Worm (Caenorhabditis elegans) whole organism, young adult: ENCODE results near the gene vkmt-1.

Source experiments
- C06A6.2 ChIP-seq: fragments of 200-800 bp; sonication (Bioruptor generic); conservative IDR thresholded peaks from 2 replicates; pipeline ENCODE4 v1.3.6; 2022; ENCODE audit warnings: missing genetic modification characterization, missing compliant biosample characterization
- F22D6.2 ChIP-seq: sonication (generic microtip); optimal IDR thresholded peaks from 2 replicates; lab custom pipeline; 2016; ENCODE audit warnings: mild to moderate bottlenecking, missing genetic modification characterization, missing compliant biosample characterization
- F23B12.7 ChIP-seq: sonication (generic microtip); optimal IDR thresholded peaks from 2 replicates; lab custom pipeline; 2017; ENCODE audit warnings: missing genetic modification characterization, mild to moderate bottlenecking, missing compliant biosample characterization, antibody characterized with exemption, moderate library complexity; ENCODE audit not compliant: insufficient read depth
- F33H1.4 ChIP-seq: fragments of 200-800 bp; sonication (Bioruptor generic); IDR thresholded peaks from 2 replicates; pipeline ENCODE4 v1.3.6; 2022; ENCODE audit warnings: missing genetic modification reagents, missing genetic modification characterization, missing compliant biosample characterization
- F49E8.2 ChIP-seq: sonication (generic microtip); optimal IDR thresholded peaks from 3 replicates; lab custom pipeline; 2017; ENCODE audit warnings: missing genetic modification characterization, mild to moderate bottlenecking, missing compliant biosample characterization, antibody characterized with exemption, moderate library complexity; ENCODE audit not compliant: insufficient read depth
- K11D2.4 ChIP-seq: fragments of 200-800 bp; sonication (Bioruptor generic); IDR thresholded peaks from 2 replicates; pipeline ENCODE4 v1.3.6; 2022; ENCODE audit warnings: missing genetic modification reagents, missing genetic modification characterization, missing compliant biosample characterization
- ama-1 ChIP-seq, 3 experiments: fragments of 150-350 bp in 1 of 3; sonication (generic microtip) in 2 of 3; optimal IDR thresholded peaks; 2 replicates each; lab custom pipeline; 2014 to 2018; ENCODE audit warnings: missing biosample characterization in 2 of 3, missing genetic modification characterization in 2 of 3, missing genetic modification reagents in 2 of 3
- athp-1 ChIP-seq: sonication (generic microtip); optimal IDR thresholded peaks from 2 replicates; lab custom pipeline; 2017; ENCODE audit warnings: mild to moderate bottlenecking, missing genetic modification characterization, missing compliant biosample characterization
- attf-3 ChIP-seq: fragments of 200-800 bp; sonication (Bioruptor generic); conservative IDR thresholded peaks from 2 replicates; pipeline ENCODE4 v1.3.6; 2022; ENCODE audit warnings: missing genetic modification reagents, missing genetic modification characterization, missing compliant biosample characterization
- attf-5 ChIP-seq: fragments of 200-800 bp; sonication (Bioruptor generic); optimal IDR thresholded peaks from 2 replicates; lab custom pipeline; 2018; ENCODE audit warnings: mild to moderate bottlenecking, missing genetic modification characterization, missing compliant biosample characterization
- ccch-3 ChIP-seq: fragments of 200-800 bp; sonication (Bioruptor generic); optimal IDR thresholded peaks from 2 replicates; lab custom pipeline; 2018; ENCODE audit warnings: mild to moderate bottlenecking, missing genetic modification characterization, missing compliant biosample characterization
- cebp-1 ChIP-seq, 2 experiments: fragments of 200-800 bp in 1 of 2; sonication (Bioruptor generic) in 1 of 2; sonication (generic microtip) in 1 of 2; IDR thresholded peaks in 1 of 2; optimal IDR thresholded peaks in 1 of 2; 2 replicates each; pipeline versions ENCODE4 v1.3.6 to Lab custom; 2017 to 2022; ENCODE audit warnings: missing compliant biosample characterization in 2 of 2, missing genetic modification characterization in 2 of 2, mild to moderate bottlenecking in 1 of 2, missing genetic modification reagents in 1 of 2, moderate library complexity in 1 of 2
- ceh-27 ChIP-seq: fragments of 200-800 bp; sonication (Bioruptor generic); optimal IDR thresholded peaks from 2 replicates; lab custom pipeline; 2018; ENCODE audit warnings: mild to moderate bottlenecking, missing genetic modification characterization, moderate library complexity, missing compliant biosample characterization
- die-1 ChIP-seq: sonication (generic microtip); optimal IDR thresholded peaks from 2 replicates; lab custom pipeline; 2016; ENCODE audit warnings: missing genotype, mild to moderate bottlenecking, missing genetic modification characterization, missing compliant biosample characterization
- efl-1 ChIP-seq: fragments of 150-350 bp; optimal IDR thresholded peaks from 2 replicates; lab custom pipeline; 2014; ENCODE audit warnings: missing biosample characterization, missing genetic modification reagents, missing genetic modification characterization
- egrh-3 ChIP-seq: fragments of 200-800 bp; sonication (Bioruptor generic); IDR thresholded peaks from 2 replicates; pipeline ENCODE4 v1.3.6; 2022; ENCODE audit warnings: missing genetic modification reagents, missing genetic modification characterization, missing compliant biosample characterization
- fkh-3 ChIP-seq: sonication (generic microtip); optimal IDR thresholded peaks from 2 replicates; lab custom pipeline; 2016; ENCODE audit warnings: mild to moderate bottlenecking, missing genetic modification characterization, missing compliant biosample characterization
- hmg-1.2 ChIP-seq: fragments of 200-800 bp; sonication (Bioruptor generic); IDR thresholded peaks from 2 replicates; pipeline ENCODE4 v1.3.6; 2022; ENCODE audit warnings: missing genetic modification reagents, missing genetic modification characterization, missing compliant biosample characterization
- hrde-1 ChIP-seq: sonication (generic microtip); optimal IDR thresholded peaks from 2 replicates; lab custom pipeline; 2016; ENCODE audit warnings: missing genetic modification characterization, mild to moderate bottlenecking, missing compliant biosample characterization, moderate library complexity, missing genotype, missing genetic modification reagents, borderline replicate concordance
- let-526 ChIP-seq: fragments of 200-800 bp; sonication (Bioruptor generic); IDR thresholded peaks from 2 replicates; pipeline ENCODE4 v1.3.6; 2022; ENCODE audit warnings: missing genetic modification reagents, missing genetic modification characterization, missing compliant biosample characterization
- lin-35 ChIP-seq, 3 experiments: fragments of 150-350 bp in 2 of 3; sonication (generic microtip) in 1 of 3; optimal IDR thresholded peaks; 2 replicates each; lab custom pipeline; 2014 to 2018; ENCODE audit warnings: missing biosample characterization in 3 of 3, missing genetic modification characterization in 3 of 3, missing genetic modification reagents in 3 of 3
- lsl-1 ChIP-seq: fragments of 200-800 bp; sonication (Bioruptor generic); optimal IDR thresholded peaks from 2 replicates; lab custom pipeline; 2018; ENCODE audit warnings: mild to moderate bottlenecking, missing genetic modification characterization, moderate library complexity, missing compliant biosample characterization
- lsy-27 ChIP-seq: sonication (generic microtip); optimal IDR thresholded peaks from 2 replicates; lab custom pipeline; 2017; ENCODE audit warnings: missing genetic modification characterization, mild to moderate bottlenecking, missing compliant biosample characterization, antibody characterized with exemption, missing genotype, borderline replicate concordance; ENCODE audit not compliant: insufficient read depth
- mes-4 ChIP-seq: sonication (generic microtip); optimal IDR thresholded peaks from 2 replicates; lab custom pipeline; 2016; ENCODE audit warnings: missing genotype, missing genetic modification characterization, missing compliant biosample characterization
- mxl-1 ChIP-seq: sonication (generic microtip); optimal IDR thresholded peaks from 2 replicates; lab custom pipeline; 2016; ENCODE audit warnings: missing genetic modification characterization, missing compliant biosample characterization
- nfya-2 ChIP-seq: fragments of 200-800 bp; sonication (Bioruptor generic); IDR thresholded peaks from 2 replicates; pipeline ENCODE4 v1.3.6; 2022; ENCODE audit warnings: missing genetic modification reagents, missing genetic modification characterization, missing compliant biosample characterization
- nfyb-1 ChIP-seq: fragments of 200-800 bp; sonication (Bioruptor generic); IDR thresholded peaks from 2 replicates; pipeline ENCODE4 v1.3.6; 2022; ENCODE audit warnings: missing genetic modification reagents, missing genetic modification characterization, missing compliant biosample characterization
- nhr-179 ChIP-seq: sonication (generic microtip); optimal IDR thresholded peaks from 2 replicates; lab custom pipeline; 2016; ENCODE audit warnings: mild to moderate bottlenecking, missing genetic modification characterization, missing compliant biosample characterization
- nhr-27 ChIP-seq: fragments of 200-800 bp; sonication (Bioruptor generic); optimal IDR thresholded peaks from 2 replicates; lab custom pipeline; 2018; ENCODE audit warnings: mild to moderate bottlenecking, missing genetic modification characterization, moderate library complexity, missing compliant biosample characterization
- snpc-1.3 ChIP-seq: sonication (generic microtip); optimal IDR thresholded peaks from 2 replicates; lab custom pipeline; 2017; ENCODE audit warnings: missing genetic modification characterization, mild to moderate bottlenecking, missing compliant biosample characterization, antibody characterized with exemption, moderate library complexity, missing genotype, missing genetic modification reagents; ENCODE audit not compliant: insufficient read depth
- snpc-3.4 ChIP-seq: sonication (generic microtip); optimal IDR thresholded peaks from 2 replicates; lab custom pipeline; 2017; ENCODE audit warnings: missing genetic modification characterization, mild to moderate bottlenecking, missing compliant biosample characterization, antibody characterized with exemption, moderate library complexity, missing genotype, missing genetic modification reagents
- snpc-4 ChIP-seq, 5 experiments: fragments of 150-350 bp in 1 of 5; sonication (generic microtip) in 4 of 5; optimal IDR thresholded peaks; 2 replicates each; lab custom pipeline; 2014 to 2018; ENCODE audit warnings: missing genetic modification characterization in 5 of 5, missing biosample characterization in 3 of 5, antibody characterized with exemption in 2 of 5, mild to moderate bottlenecking in 2 of 5, missing compliant biosample characterization in 2 of 5, missing genotype in 2 of 5, moderate library complexity in 2 of 5, missing genetic modification reagents in 1 of 5
- tbx-9 ChIP-seq: sonication (generic microtip); optimal IDR thresholded peaks from 2 replicates; lab custom pipeline; 2016; ENCODE audit warnings: borderline replicate concordance, missing genetic modification characterization, inconsistent platforms, missing compliant biosample characterization
- unc-62 ChIP-seq: fragments of 150-350 bp; optimal IDR thresholded peaks from 2 replicates; lab custom pipeline; 2014; ENCODE audit warnings: missing biosample characterization, missing genetic modification reagents, missing genetic modification characterization
- xnd-1 ChIP-seq: sonication (generic microtip); optimal IDR thresholded peaks from 2 replicates; lab custom pipeline; 2016; ENCODE audit warnings: missing genotype, missing genetic modification reagents, missing genetic modification characterization, missing compliant biosample characterization
- ztf-25 ChIP-seq: fragments of 200-800 bp; sonication (Bioruptor generic); IDR thresholded peaks from 2 replicates; pipeline ENCODE4 v1.3.6; 2022; ENCODE audit warnings: missing genetic modification reagents, missing genetic modification characterization, missing compliant biosample characterization
- ztf-6 ChIP-seq: fragments of 200-800 bp; sonication (Bioruptor generic); IDR thresholded peaks from 2 replicates; pipeline ENCODE4 v1.3.6; 2022; ENCODE audit warnings: missing genetic modification reagents, missing genetic modification characterization, missing compliant biosample characterization

The vkmt-1 gene

DNA sequence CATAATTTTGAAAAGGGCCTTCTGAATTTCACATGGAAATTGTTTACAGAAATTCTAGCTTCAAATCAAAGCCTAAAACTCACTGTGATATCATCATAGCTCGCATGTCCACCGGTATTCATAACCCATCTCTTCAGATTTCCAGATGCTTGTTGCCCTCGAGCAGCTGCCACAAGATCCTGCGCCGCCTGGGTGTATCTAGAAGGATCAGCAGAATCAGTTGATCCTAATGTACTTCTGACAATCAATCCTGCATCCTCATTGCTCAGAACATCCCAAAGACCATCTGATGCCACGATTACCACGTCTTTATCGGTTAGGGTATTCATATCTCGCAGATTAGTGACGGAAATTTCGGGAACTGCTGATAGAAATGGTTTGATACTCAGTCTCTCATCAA is 12.6 kb upstream of the vkmt-1 start:
- TF ChIP-seq ztf-25 (no peak), mes-4 (tag; lab: Kevin White, UChicago) (no peak), athp-1 (tag; lab: Kevin White, UChicago) (no peak), attf-5 (GFP tag; lab: Kevin White, UChicago) (no peak), let-526 (GFP tag; lab: Robert Waterston, UW) (no peak), fkh-3 (no peak), unc-62 (no peak), nfyb-1 (no peak), F33H1.4 (GFP tag; lab: Robert Waterston, UW) (no peak)
- TF ChIP-seq, all 124 proteins: peak for 0

DNA sequence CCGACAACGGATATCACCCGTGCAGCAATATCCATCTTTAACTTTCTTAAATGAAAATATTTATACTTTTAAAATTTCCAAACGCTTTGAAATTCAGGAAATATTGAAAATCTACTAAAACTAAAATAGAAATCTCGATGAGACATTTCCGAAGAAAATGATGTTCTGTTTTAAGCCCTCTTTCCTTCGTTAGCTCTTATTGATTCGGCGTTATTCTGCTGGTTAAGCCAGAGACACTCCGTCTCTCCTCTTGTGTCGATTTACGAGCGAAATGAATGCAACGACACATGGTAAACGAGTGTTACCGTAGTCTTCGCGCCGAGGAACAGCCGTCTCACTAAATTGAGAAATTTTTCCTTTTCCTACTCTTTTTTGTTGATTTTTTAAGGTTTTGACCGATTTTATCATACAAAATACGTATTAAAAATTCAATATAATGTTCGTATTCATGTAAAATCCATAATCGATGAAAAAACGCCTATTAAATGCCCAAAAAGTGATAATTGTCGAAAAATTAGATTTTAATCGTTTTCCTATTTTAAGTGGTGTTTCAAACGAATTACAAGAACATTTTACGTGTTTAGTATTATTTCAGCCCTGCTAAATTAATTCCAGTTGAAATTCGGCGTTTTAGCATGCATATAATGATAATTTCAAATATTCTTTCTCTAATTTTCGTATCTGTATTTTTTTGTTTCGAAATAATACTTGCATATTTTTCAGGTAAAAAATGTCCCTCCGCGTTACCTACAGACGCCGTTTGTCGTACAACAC is 10.1 kb upstream of the vkmt-1 start, which contains the start of the genes ppm-1.H and rpl-34:
Gene ppm-1.H, minus strand, starts transcription at position 51 of the 774 bp plus-strand sequence.
Gene rpl-34, plus strand, starts transcription at position 724 of the 774 bp plus-strand sequence.
- TF ChIP-seq snpc-4 (GFP tag; optimal IDR thresholded peaks at IDR 0.05; lab: Kevin White, UChicago) (no peak), snpc-4 (tag; optimal IDR thresholded peaks at IDR 0.05; lab: Kevin White, UChicago) (peak in 3 of 4 experiments; percentile 7 to 48 (median 29)), snpc-1.3 (tag; lab: Kevin White, UChicago) (no peak), snpc-3.4 (tag; lab: Kevin White, UChicago) (peak; percentile 59), hmg-1.2 (GFP tag; lab: Robert Waterston, UW) (peak; percentile 10; the same call in 1 of the 2 replicates), lsl-1 (GFP tag; lab: Kevin White, UChicago) (peak; percentile 76), cebp-1 (GFP tag; IDR thresholded peaks at IDR 0.05; lab: Robert Waterston, UW) (no peak), cebp-1 (tag; optimal IDR thresholded peaks at IDR 0.05; lab: Kevin White, UChicago) (no peak), die-1 (tag; lab: Kevin White, UChicago) (no peak), efl-1 (peak; percentile 39), nfya-2 (GFP tag; lab: Robert Waterston, UW) (no peak), K11D2.4 (0 out of 2 replicates have a peak, but pooled peaks have one; percentile 18), ceh-27 (GFP tag; lab: Kevin White, UChicago) (peak; percentile 8), attf-5 (GFP tag; lab: Kevin White, UChicago) (peak; percentile 43), lin-35 (GFP tag; optimal IDR thresholded peaks at IDR 0.05; lab: Kevin White, UChicago) (peak in 1 of 3 experiments; percentile 46), hrde-1 (tag; lab: Kevin White, UChicago) (no peak), F23B12.7 (tag; lab: Kevin White, UChicago) (peak; percentile 64), F49E8.2 (tag; lab: Kevin White, UChicago) (peak; percentile 8), F33H1.4 (GFP tag; lab: Robert Waterston, UW) (peak; percentile 74), xnd-1 (tag; lab: Kevin White, UChicago) (no peak), ama-1 (optimal IDR thresholded peaks at IDR 0.05; lab: Kevin White, UChicago) (no peak), ama-1 (GFP tag; optimal IDR thresholded peaks at IDR 0.05; lab: Kevin White, UChicago) (no peak), attf-3 (GFP tag; lab: Robert Waterston, UW) (peak; percentile 40; the same call in 1 of the 2 replicates)
- TF ChIP-seq, all 124 proteins: peak for 13

- no peak for TF ChIP-seq ztf-6
- no peak for TF ChIP-seq nhr-27 (tag; lab: Kevin White, UChicago)
- no peak for TF ChIP-seq snpc-3.4 (tag; lab: Kevin White, UChicago)
- TF ChIP-seq mxl-1 (tag; lab: Kevin White, UChicago), result no peak
- no peak for TF ChIP-seq lsy-27
- TF ChIP-seq ccch-3 (GFP tag; lab: Kevin White, UChicago), result no peak
- TF ChIP-seq F22D6.2 (tag; lab: Kevin White, UChicago), result no peak
- no peak for TF ChIP-seq egrh-3 (GFP tag; lab: Robert Waterston, UW)
- no peak for TF ChIP-seq nhr-179
- no peak for TF ChIP-seq C06A6.2 (GFP tag; lab: Robert Waterston, UW)
- TF ChIP-seq efl-1, result no peak
- no peak for TF ChIP-seq tbx-9 (tag; lab: Kevin White, UChicago)
Measured at ce11 chrIV:12270392-12270791, 8.1 kb upstream of the vkmt-1 start, which contains the start of gene C42C1.3. Gene C42C1.3, minus strand, starts transcription at chrIV:12270492.
